Worm (Caenorhabditis elegans): ENCODE results near the gene cox-17.

DNA sequence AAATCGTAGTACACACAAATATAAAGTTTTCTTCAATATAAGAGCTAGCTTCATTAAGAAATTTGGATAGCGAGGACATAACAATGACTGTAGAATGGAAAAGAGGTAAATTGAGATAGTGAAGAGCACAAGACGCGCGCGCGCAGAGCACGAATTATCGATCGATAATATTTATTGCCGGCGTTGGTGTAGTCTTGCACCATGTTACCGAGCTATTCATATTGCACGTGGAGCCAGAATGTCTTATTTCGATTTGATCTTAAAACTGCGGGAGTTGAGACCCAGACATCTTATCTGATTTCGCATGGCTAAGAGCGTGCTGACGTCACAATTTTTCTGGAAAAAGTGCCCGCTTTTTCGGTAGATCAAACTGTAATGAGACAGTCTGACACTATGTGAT, 21.3 kb upstream of the cox-17 start, which contains the start of gene F40G9.18:
- TF ChIP-seq dao-5 (tag; optimal IDR thresholded peaks at IDR 0.05) = no peak
- TF ChIP-seq him-1 (tag; optimal IDR thresholded peaks at IDR 0.05) = no peak
